Worm (Caenorhabditis elegans) whole organism, L4 larva: Measurements from ENCODE around the gene col-175.
A peak's percentile ranks its signal among the peaks of the same experiment; 100 is the strongest.

Experiments
- D1046.2 ChIP-seq: fragments of 200-800 bp; sonication (Bioruptor generic); IDR thresholded peaks from 2 replicates; pipeline ENCODE4 v1.3.6; 2022; ENCODE audit warnings: missing genetic modification characterization, missing compliant biosample characterization
- F10B5.3 ChIP-seq: sonication (generic microtip); optimal IDR thresholded peaks from 2 replicates; lab custom pipeline; 2016; ENCODE audit warnings: mild to moderate bottlenecking, missing genetic modification characterization, missing compliant biosample characterization
- F44E2.7 ChIP-seq: fragments of 200-800 bp; sonication (Bioruptor generic); IDR thresholded peaks from 2 replicates; pipeline ENCODE4 v2.1.2; 2022; ENCODE audit warnings: missing genetic modification characterization, missing compliant biosample characterization
- T26A8.4 ChIP-seq: fragments of 200-800 bp; sonication (Bioruptor generic); IDR thresholded peaks from 2 replicates; pipeline ENCODE4 v1.3.6; 2022; ENCODE audit warnings: missing genetic modification characterization, missing compliant biosample characterization
- Y105C5A.15 ChIP-seq: fragments of 200-800 bp; sonication (Bioruptor generic); IDR thresholded peaks from 2 replicates; pipeline ENCODE4 v1.3.6; 2022; ENCODE audit warnings: missing genetic modification characterization, missing compliant biosample characterization
- Y5F2A.4 ChIP-seq: fragments of 200-800 bp; sonication (Bioruptor generic); optimal IDR thresholded peaks from 2 replicates; lab custom pipeline; 2018; ENCODE audit warnings: mild to moderate bottlenecking, missing genetic modification characterization, missing compliant biosample characterization
- ZK546.5 ChIP-seq, 2 experiments: sonication (generic microtip); optimal IDR thresholded peaks; 2 replicates each; lab custom pipeline; 2017; ENCODE audit warnings: missing biosample characterization in 2 of 2, missing genetic modification characterization in 2 of 2
- aly-2 ChIP-seq: sonication (generic microtip); optimal IDR thresholded peaks from 2 replicates; lab custom pipeline; 2018; ENCODE audit warnings: missing biosample characterization, missing genetic modification characterization
- attf-4 ChIP-seq: sonication (generic microtip); optimal IDR thresholded peaks from 3 replicates; lab custom pipeline; 2017; ENCODE audit warnings: missing biosample characterization, missing genetic modification characterization
- ceh-62 ChIP-seq: sonication (generic microtip); optimal IDR thresholded peaks from 2 replicates; lab custom pipeline; 2017; ENCODE audit warnings: missing biosample characterization, missing genetic modification characterization
- ceh-82 ChIP-seq: sonication (generic microtip); optimal IDR thresholded peaks from 2 replicates; lab custom pipeline; 2017; ENCODE audit warnings: missing biosample characterization, missing genetic modification characterization
- ces-1 ChIP-seq: fragments of 150-350 bp; sonication (generic microtip); optimal IDR thresholded peaks from 4 replicates; lab custom pipeline; 2014; ENCODE audit warnings: missing biosample characterization, missing genetic modification reagents, missing genetic modification characterization
- cey-2 ChIP-seq: sonication (generic microtip); optimal IDR thresholded peaks from 3 replicates; lab custom pipeline; 2017; ENCODE audit warnings: missing genetic modification characterization, mild to moderate bottlenecking, missing compliant biosample characterization, antibody characterized with exemption, borderline replicate concordance; ENCODE audit not compliant: insufficient read depth
- daf-12 ChIP-seq: fragments of 150-350 bp; optimal IDR thresholded peaks from 2 replicates; lab custom pipeline; 2014; ENCODE audit warnings: missing biosample characterization, missing genetic modification reagents, missing genetic modification characterization
- daf-16 ChIP-seq, 3 experiments: sonication (generic microtip); optimal IDR thresholded peaks; 2 replicates each; lab custom pipeline; 2016 to 2017; ENCODE audit warnings: missing genetic modification characterization in 3 of 3, missing genetic modification reagents in 3 of 3, mild to moderate bottlenecking in 2 of 3, missing compliant biosample characterization in 2 of 3, missing biosample characterization in 1 of 3, moderate library complexity in 1 of 3
- daf-19 ChIP-seq: fragments of 200-800 bp; sonication (Bioruptor generic); conservative IDR thresholded peaks from 2 replicates; pipeline ENCODE4 v1.3.6; 2022; ENCODE audit warnings: missing genetic modification characterization, missing compliant biosample characterization
- daf-8 ChIP-seq: fragments of 200-800 bp; sonication (Bioruptor generic); IDR thresholded peaks from 2 replicates; pipeline ENCODE4 v1.3.6; 2022; ENCODE audit warnings: missing genetic modification characterization, missing compliant biosample characterization
- dmd-6 ChIP-seq: fragments of 200-800 bp; sonication (Bioruptor generic); IDR thresholded peaks from 2 replicates; pipeline ENCODE4 v1.3.6; 2022; ENCODE audit warnings: missing genetic modification reagents, missing genetic modification characterization, missing compliant biosample characterization
- dmd-8 ChIP-seq: fragments of 200-800 bp; sonication (Bioruptor generic); IDR thresholded peaks from 2 replicates; pipeline ENCODE4 v1.3.6; 2022; ENCODE audit warnings: missing genetic modification characterization, missing compliant biosample characterization
- dpl-1 ChIP-seq: fragments of 150-350 bp; optimal IDR thresholded peaks from 2 replicates; lab custom pipeline; 2014; ENCODE audit warnings: missing biosample characterization, missing genetic modification reagents, missing genetic modification characterization
- dve-1 ChIP-seq: sonication (generic microtip); optimal IDR thresholded peaks from 2 replicates; lab custom pipeline; 2017; ENCODE audit warnings: antibody characterized with exemption, mild to moderate bottlenecking, missing genetic modification characterization, missing compliant biosample characterization; ENCODE audit not compliant: insufficient read depth
- egl-43 ChIP-seq: fragments of 200-800 bp; sonication (Bioruptor generic); IDR thresholded peaks from 2 replicates; pipeline ENCODE4 v1.3.6; 2022; ENCODE audit warnings: missing genetic modification reagents, missing genetic modification characterization, missing compliant biosample characterization
- hif-1 ChIP-seq, 2 experiments: sonication (generic microtip); optimal IDR thresholded peaks; 2 replicates each; lab custom pipeline; 2016 to 2017; ENCODE audit warnings: missing compliant biosample characterization in 2 of 2, missing genetic modification characterization in 2 of 2, missing genetic modification reagents in 2 of 2, missing genotype in 2 of 2, mild to moderate bottlenecking in 1 of 2
- hlh-11 ChIP-seq: fragments of 200-800 bp; sonication (Bioruptor generic); optimal IDR thresholded peaks from 2 replicates; lab custom pipeline; 2018; ENCODE audit warnings: mild to moderate bottlenecking, missing genetic modification characterization, missing compliant biosample characterization
- hlh-30 ChIP-seq: sonication (generic microtip); optimal IDR thresholded peaks from 2 replicates; lab custom pipeline; 2017; ENCODE audit warnings: antibody characterized with exemption, mild to moderate bottlenecking, missing genetic modification characterization, missing compliant biosample characterization; ENCODE audit not compliant: insufficient read depth
- lin-13 ChIP-seq: fragments of 150-350 bp; optimal IDR thresholded peaks from 2 replicates; lab custom pipeline; 2014; ENCODE audit warnings: missing biosample characterization, missing genetic modification reagents, missing genetic modification characterization
- lin-15B ChIP-seq: fragments of 150-350 bp; sonication (generic microtip); optimal IDR thresholded peaks from 3 replicates; lab custom pipeline; 2014; ENCODE audit warnings: missing biosample characterization, missing genetic modification characterization
- lin-29 ChIP-seq: fragments of 200-800 bp; sonication (Bioruptor generic); IDR thresholded peaks from 2 replicates; pipeline ENCODE4 v1.3.6; 2022; ENCODE audit warnings: missing genetic modification reagents, missing genetic modification characterization, missing compliant biosample characterization
- lir-3 ChIP-seq: sonication (generic microtip); optimal IDR thresholded peaks from 2 replicates; lab custom pipeline; 2016; ENCODE audit warnings: mild to moderate bottlenecking, missing genetic modification characterization, missing compliant biosample characterization
- madf-5 ChIP-seq, 2 experiments: fragments of 200-800 bp; sonication (Bioruptor generic); IDR thresholded peaks; 2 replicates each; pipeline ENCODE4 v1.3.6; 2022; ENCODE audit warnings: missing compliant biosample characterization in 2 of 2, missing genetic modification characterization in 2 of 2
- madf-9 ChIP-seq: fragments of 200-800 bp; sonication (Bioruptor generic); conservative IDR thresholded peaks from 2 replicates; pipeline ENCODE4 v1.3.6; 2022; ENCODE audit warnings: missing genetic modification reagents, missing genetic modification characterization, missing compliant biosample characterization
- nhr-10 ChIP-seq: fragments of 150-350 bp; optimal IDR thresholded peaks from 2 replicates; lab custom pipeline; 2014; ENCODE audit warnings: missing biosample characterization, missing genetic modification characterization
- nhr-102 ChIP-seq: sonication (generic microtip); optimal IDR thresholded peaks from 2 replicates; lab custom pipeline; 2016; ENCODE audit warnings: mild to moderate bottlenecking, missing genetic modification characterization, moderate library complexity, missing compliant biosample characterization
- nhr-237 ChIP-seq: sonication (generic microtip); optimal IDR thresholded peaks from 2 replicates; lab custom pipeline; 2017; ENCODE audit warnings: missing biosample characterization, missing genetic modification characterization
- nhr-28 ChIP-seq: fragments of 150-350 bp; optimal IDR thresholded peaks from 2 replicates; lab custom pipeline; 2014; ENCODE audit warnings: missing biosample characterization, missing genetic modification characterization
- nhr-48 ChIP-seq: sonication (generic microtip); optimal IDR thresholded peaks from 2 replicates; lab custom pipeline; 2016; ENCODE audit warnings: mild to moderate bottlenecking, missing genetic modification characterization, missing compliant biosample characterization
- nhr-6 ChIP-seq: fragments of 150-350 bp; optimal IDR thresholded peaks from 2 replicates; lab custom pipeline; 2014; ENCODE audit warnings: missing biosample characterization, missing genetic modification characterization
- pha-4 ChIP-seq, 2 experiments: fragments of 150-350 bp in 1 of 2; fragments of 200-800 bp in 1 of 2; sonication (Bioruptor generic) in 1 of 2; IDR thresholded peaks in 1 of 2; optimal IDR thresholded peaks in 1 of 2; 2 replicates each; pipeline versions ENCODE4 v1.3.6 to Lab custom; 2014 to 2022; ENCODE audit warnings: missing genetic modification characterization in 2 of 2, missing genetic modification reagents in 2 of 2, missing biosample characterization in 1 of 2, missing compliant biosample characterization in 1 of 2
- php-3 ChIP-seq: fragments of 200-800 bp; sonication (Bioruptor generic); IDR thresholded peaks from 2 replicates; pipeline ENCODE4 v1.3.6; 2022; ENCODE audit warnings: missing genetic modification reagents, missing genetic modification characterization, missing compliant biosample characterization
- pqm-1 ChIP-seq: sonication (generic microtip); optimal IDR thresholded peaks from 2 replicates; lab custom pipeline; 2017; ENCODE audit warnings: missing biosample characterization, missing genetic modification characterization
- set-16 ChIP-seq: fragments of 200-800 bp; sonication (Bioruptor generic); IDR thresholded peaks from 2 replicates; pipeline ENCODE4 v1.3.6; 2022; ENCODE audit warnings: missing genetic modification reagents, missing genetic modification characterization, missing compliant biosample characterization
- skn-1 ChIP-seq: fragments of 150-350 bp; optimal IDR thresholded peaks from 2 replicates; lab custom pipeline; 2014; ENCODE audit warnings: missing biosample characterization, missing genetic modification characterization
- snpc-4 ChIP-seq: fragments of 150-350 bp; optimal IDR thresholded peaks from 2 replicates; lab custom pipeline; 2014; ENCODE audit warnings: missing biosample characterization, missing genetic modification characterization
- tra-1 ChIP-seq: fragments of 200-800 bp; sonication (Bioruptor generic); IDR thresholded peaks from 2 replicates; pipeline ENCODE4 v1.3.6; 2022; ENCODE audit warnings: missing genetic modification reagents, missing genetic modification characterization, missing compliant biosample characterization
- unc-130 ChIP-seq: sonication (generic microtip); optimal IDR thresholded peaks from 2 replicates; lab custom pipeline; 2016; ENCODE audit warnings: missing genetic modification reagents, missing genetic modification characterization, missing compliant biosample characterization
- unc-39 ChIP-seq: sonication (generic microtip); optimal IDR thresholded peaks from 2 replicates; lab custom pipeline; 2017; ENCODE audit warnings: missing biosample characterization, missing genetic modification characterization
- vab-7 ChIP-seq: fragments of 200-800 bp; sonication (Bioruptor generic); IDR thresholded peaks from 2 replicates; pipeline ENCODE4 v1.3.6; 2022; ENCODE audit warnings: missing genetic modification reagents, missing genetic modification characterization, missing compliant biosample characterization
- zag-1 ChIP-seq: fragments of 150-350 bp; optimal IDR thresholded peaks from 2 replicates; lab custom pipeline; 2014; ENCODE audit warnings: missing biosample characterization, missing genetic modification characterization
- zfp-2 ChIP-seq: sonication (generic microtip); optimal IDR thresholded peaks from 2 replicates; lab custom pipeline; 2016; ENCODE audit warnings: mild to moderate bottlenecking, missing genetic modification characterization, missing compliant biosample characterization
- ztf-7 ChIP-seq: fragments of 150-350 bp; optimal IDR thresholded peaks from 2 replicates; lab custom pipeline; 2014; ENCODE audit warnings: missing biosample characterization, missing genetic modification characterization

The col-175 gene

ce11 chrX:9212675-9213074 lies 21.7 kb downstream of the col-175 start (continued):
- TF ChIP-seq cey-2 (tag; lab: Kevin White, UChicago) (no peak), unc-130 (GFP tag; lab: Kevin White, UChicago) (no peak), aly-2 (tag; lab: Kevin White, UChicago) (no peak), madf-5 (GFP tag; IDR thresholded peaks at IDR 0.05; lab: Robert Waterston, UW) (no peak), nhr-237 (tag; lab: Kevin White, UChicago) (no peak), pha-4 (GFP tag; IDR thresholded peaks at IDR 0.05; lab: Robert Waterston, UW) (no peak), pha-4 (tag; optimal IDR thresholded peaks at IDR 0.05; lab: Kevin White, UChicago) (no peak), dmd-6 (GFP tag; lab: Robert Waterston, UW) (peak; percentile 78), nhr-10 (no peak), ceh-62 (tag; lab: Kevin White, UChicago) (no peak), ces-1 (GFP tag; lab: Kevin White, UChicago) (no peak), dpl-1 (GFP tag; lab: Kevin White, UChicago) (no peak), hlh-11 (tag; lab: Kevin White, UChicago) (peak; percentile 40), skn-1 (tag; lab: Kevin White, UChicago) (no peak), hif-1 (tag; optimal IDR thresholded peaks at IDR 0.05; lab: Kevin White, UChicago) (no peak), pqm-1 (tag; lab: Kevin White, UChicago) (peak; percentile 88), zfp-2 (tag; lab: Kevin White, UChicago) (no peak), set-16 (GFP tag; lab: Robert Waterston, UW) (no peak), lir-3 (tag; lab: Kevin White, UChicago) (no peak), D1046.2 (GFP tag; lab: Robert Waterston, UW) (no peak), lin-15B (tag; lab: Kevin White, UChicago) (no peak), hlh-30 (tag; lab: Kevin White, UChicago) (peak; percentile 20), daf-8 (no peak), egl-43 (no peak), vab-7 (GFP tag; lab: Robert Waterston, UW) (no peak), Y5F2A.4 (GFP tag; lab: Kevin White, UChicago) (no peak), F10B5.3 (tag; lab: Kevin White, UChicago) (no peak), ceh-82 (tag; lab: Kevin White, UChicago) (no peak), T26A8.4 (no peak), lin-13 (GFP tag; lab: Kevin White, UChicago) (no peak), dve-1 (tag; lab: Kevin White, UChicago) (peak; percentile 62), lin-29 (GFP tag; lab: Robert Waterston, UW) (no peak), dmd-8 (GFP tag; lab: Robert Waterston, UW) (no peak)

ce11 chrX:9210086-9210485 lies 24.3 kb downstream of the col-175 start:
- TF ChIP-seq F44E2.7 (GFP tag; lab: Robert Waterston, UW) (no peak), dve-1 (tag; lab: Kevin White, UChicago) (peak; percentile 47), tra-1 (GFP tag; lab: Robert Waterston, UW) (no peak), madf-9 (GFP tag; lab: Robert Waterston, UW) (no peak), daf-12 (tag; lab: Kevin White, UChicago) (no peak), nhr-28 (tag; lab: Kevin White, UChicago) (peak; percentile 61), pqm-1 (tag; lab: Kevin White, UChicago) (peak; percentile 47), skn-1 (tag; lab: Kevin White, UChicago) (no peak), Y105C5A.15 (GFP tag; lab: Robert Waterston, UW) (no peak), snpc-4 (tag; lab: Kevin White, UChicago) (no peak), nhr-48 (tag; lab: Kevin White, UChicago) (peak; percentile 11), nhr-6 (no peak), unc-39 (tag; lab: Kevin White, UChicago) (no peak), dmd-6 (GFP tag; lab: Robert Waterston, UW) (peak; percentile 23; the same call in 1 of the 2 replicates), ZK546.5 (tag; optimal IDR thresholded peaks at IDR 0.05; lab: Kevin White, UChicago) (no peak), nhr-10 (no peak), php-3 (GFP tag; lab: Robert Waterston, UW) (0 out of 2 replicates have a peak, but pooled peaks have one; percentile 27), nhr-102 (tag; lab: Kevin White, UChicago) (no peak), T26A8.4 (no peak), attf-4 (no peak), daf-19 (no peak), ztf-7 (tag; lab: Kevin White, UChicago) (no peak), zag-1 (tag; lab: Kevin White, UChicago) (no peak), daf-16 (GFP tag; optimal IDR thresholded peaks at IDR 0.05; lab: Kevin White, UChicago) (no peak), daf-16 (tag; optimal IDR thresholded peaks at IDR 0.05; lab: Kevin White, UChicago) (peak; percentile 82)
